Worm (Caenorhabditis elegans): Measurements from ENCODE around the gene F57B9.1.

The F57B9.1 gene

ce11 chrIII:6961937-6962504, at the start of gene F57B9.1, which contains the start of gene rpn-6.1:
F57B9.1 (plus strand) TSS chrIII:6962090.
rpn-6.1 (minus strand) TSS chrIII:6962001.
- TF ChIP-seq sup-37 (GFP tag; optimal IDR thresholded peaks at IDR 0.05) (no peak), elt-3 (tag; optimal IDR thresholded peaks at IDR 0.05) (peak in 2 of 6 experiments; percentile 66 to 73), fkh-4 (tag; optimal IDR thresholded peaks at IDR 0.05; ENCODE audit: borderline replicate concordance) (no peak), lir-3 (tag; optimal IDR thresholded peaks at IDR 0.05; ENCODE audit: poor library complexity) (no peak), hlh-4 (tag; optimal IDR thresholded peaks at IDR 0.05) (no peak), unc-62 (GFP tag; optimal IDR thresholded peaks at IDR 0.05) (no peak), dpl-1 (GFP tag; optimal IDR thresholded peaks at IDR 0.05) (peak in 1 of 3 experiments; percentile 11), blmp-1 (tag; optimal IDR thresholded peaks at IDR 0.05) (peak; percentile 38), nhr-77 (tag; optimal IDR thresholded peaks at IDR 0.05) (no peak), snpc-4 (tag; optimal IDR thresholded peaks at IDR 0.05) (no peak), vab-15 (tag; optimal IDR thresholded peaks at IDR 0.05) (no peak), grh-1 (GFP tag; IDR thresholded peaks at IDR 0.05) (no peak), mab-9 (GFP tag; IDR thresholded peaks at IDR 0.05) (no peak), pax-3 (tag; optimal IDR thresholded peaks at IDR 0.05) (no peak), nhr-85 (tag) (peak; percentile 49), efl-1 (optimal IDR thresholded peaks at IDR 0.05) (peak in 1 of 2 experiments; percentile 4), efl-1 (GFP tag; optimal IDR thresholded peaks at IDR 0.05 in 1 of 2) (peak in 1 of 2 experiments; percentile 68), tbx-2 (tag; optimal IDR thresholded peaks at IDR 0.05) (no peak), nhr-71 (tag; optimal IDR thresholded peaks at IDR 0.05) (peak; percentile 12), aly-2 (tag; optimal IDR thresholded peaks at IDR 0.05) (no peak), tlp-1 (tag; optimal IDR thresholded peaks at IDR 0.05) (no peak), C34B4.2 (tag; optimal IDR thresholded peaks at IDR 0.05) (no peak), unc-130 (tag; optimal IDR thresholded peaks at IDR 0.05) (no peak), sox-4 (tag; optimal IDR thresholded peaks at IDR 0.05) (no peak), nhr-76 (tag; optimal IDR thresholded peaks at IDR 0.05) (no peak), ceh-63 (GFP tag; optimal IDR thresholded peaks at IDR 0.05) (no peak), ceh-82 (tag; optimal IDR thresholded peaks at IDR 0.05) (no peak), xbp-1 (tag; optimal IDR thresholded peaks at IDR 0.05) (no peak), hlh-17 (GFP tag; optimal IDR thresholded peaks at IDR 0.05; ENCODE audit: borderline replicate concordance) (no peak), nhr-19 (GFP tag; conservative IDR thresholded peaks at IDR 0.05) (no peak), lin-35 (GFP tag; optimal IDR thresholded peaks at IDR 0.05) (peak in 1 of 2 experiments; percentile 53), nhr-90 (tag; optimal IDR thresholded peaks at IDR 0.05; ENCODE audit: poor library complexity) (peak; percentile 6), ets-5 (GFP tag; IDR thresholded peaks at IDR 0.05) (no peak), mep-1 (tag; optimal IDR thresholded peaks at IDR 0.05) (peak; percentile 15), ztf-11 (tag; optimal IDR thresholded peaks at IDR 0.05) (no peak), unc-98 (GFP tag; IDR thresholded peaks at IDR 0.05) (no peak), pag-3 (tag; optimal IDR thresholded peaks at IDR 0.05; ENCODE audit: borderline replicate concordance, insufficient read depth) (peak; percentile 63), C04F5.9 (tag; optimal IDR thresholded peaks at IDR 0.05) (no peak), aha-1 (tag; optimal IDR thresholded peaks at IDR 0.05) (no peak), isw-1 (GFP tag; IDR thresholded peaks at IDR 0.05) (no peak), ceh-90 (tag; optimal IDR thresholded peaks at IDR 0.05) (no peak), unc-30 (tag; optimal IDR thresholded peaks at IDR 0.05) (no peak), C16A3.4 (tag; optimal IDR thresholded peaks at IDR 0.05) (no peak), Y116A8C.19 (tag; optimal IDR thresholded peaks at IDR 0.05; ENCODE audit: borderline replicate concordance) (no peak), zip-4 (GFP tag; optimal IDR thresholded peaks at IDR 0.05) (no peak), pqm-1 (tag; optimal IDR thresholded peaks at IDR 0.05) (no peak), nhr-84 (tag; optimal IDR thresholded peaks at IDR 0.05) (no peak), lin-39 (tag; optimal IDR thresholded peaks at IDR 0.05) (no peak), lin-15B (tag; optimal IDR thresholded peaks at IDR 0.05) (no peak), irx-1 (tag; optimal IDR thresholded peaks at IDR 0.05) (no peak), efl-3 (GFP tag; optimal IDR thresholded peaks at IDR 0.05) (no peak), alr-1 (tag; optimal IDR thresholded peaks at IDR 0.05; ENCODE audit: borderline replicate concordance) (no peak), ama-1 (optimal IDR thresholded peaks at IDR 0.05) (no peak)

Measured in whole organism, L1 larva.